Worm (Caenorhabditis elegans) whole organism, early embryonic: ENCODE results near the gene K05F1.9.
A peak's percentile ranks its signal among the peaks of the same experiment; 100 is the strongest.

Experiments used
- B0310.2 ChIP-seq: sonication (generic microtip); optimal IDR thresholded peaks from 2 replicates; lab custom pipeline; 2016; ENCODE audit warnings: mild to moderate bottlenecking, missing genetic modification characterization, missing compliant biosample characterization
- F13C5.2 ChIP-seq: sonication (generic microtip); optimal IDR thresholded peaks from 2 replicates; lab custom pipeline; 2017; ENCODE audit warnings: mild to moderate bottlenecking, missing genetic modification characterization, inconsistent platforms, missing compliant biosample characterization
- aly-1 ChIP-seq: sonication (generic microtip); optimal IDR thresholded peaks from 2 replicates; lab custom pipeline; 2016; ENCODE audit warnings: missing genetic modification characterization, missing compliant biosample characterization
- ama-1 ChIP-seq: fragments of 150-350 bp; optimal IDR thresholded peaks from 2 replicates; lab custom pipeline; 2014
- ceh-13 ChIP-seq: fragments of 200-800 bp; sonication (Bioruptor generic); optimal IDR thresholded peaks from 2 replicates; lab custom pipeline; 2018; ENCODE audit warnings: mild to moderate bottlenecking, missing genetic modification characterization, missing compliant biosample characterization
- ceh-36 ChIP-seq: sonication (generic microtip); optimal IDR thresholded peaks from 2 replicates; lab custom pipeline; 2016; ENCODE audit warnings: missing genetic modification characterization, inconsistent platforms, missing compliant biosample characterization
- ets-7 ChIP-seq: sonication (generic microtip); optimal IDR thresholded peaks from 2 replicates; lab custom pipeline; 2016; ENCODE audit warnings: missing genotype, missing genetic modification characterization, missing compliant biosample characterization
- flt-1 ChIP-seq: fragments of 200-800 bp; sonication (Bioruptor generic); IDR thresholded peaks from 2 replicates; pipeline ENCODE4 v1.3.6; 2022; ENCODE audit warnings: missing genetic modification characterization, missing compliant biosample characterization
- hmbx-1 ChIP-seq: sonication (generic microtip); optimal IDR thresholded peaks from 2 replicates; lab custom pipeline; 2016; ENCODE audit warnings: mild to moderate bottlenecking, missing genetic modification characterization, missing compliant biosample characterization
- hmg-4 ChIP-seq: fragments of 200-800 bp; sonication (Bioruptor generic); optimal IDR thresholded peaks from 2 replicates; lab custom pipeline; 2018; ENCODE audit warnings: mild to moderate bottlenecking, missing genetic modification characterization, missing compliant biosample characterization
- hnd-1 ChIP-seq: sonication (generic microtip); optimal IDR thresholded peaks from 2 replicates; lab custom pipeline; 2016; ENCODE audit warnings: missing genetic modification characterization, missing compliant biosample characterization
- pes-1 ChIP-seq: fragments of 200-800 bp; sonication (Bioruptor generic); IDR thresholded peaks from 2 replicates; pipeline ENCODE4 v1.3.6; 2022; ENCODE audit warnings: missing genetic modification reagents, missing genetic modification characterization, missing compliant biosample characterization
- scrt-1 ChIP-seq: fragments of 200-800 bp; sonication (Bioruptor generic); IDR thresholded peaks from 2 replicates; pipeline ENCODE4 v1.3.6; 2022; ENCODE audit warnings: missing genetic modification characterization, missing compliant biosample characterization
- sea-1 ChIP-seq: fragments of 200-800 bp; sonication (Bioruptor generic); conservative IDR thresholded peaks from 2 replicates; pipeline ENCODE4 v1.3.6; 2022; ENCODE audit warnings: missing genetic modification characterization, missing compliant biosample characterization
- tbx-11 ChIP-seq: fragments of 200-800 bp; sonication (Bioruptor generic); IDR thresholded peaks from 2 replicates; pipeline ENCODE4 v1.3.6; 2022; ENCODE audit warnings: missing genetic modification characterization, missing compliant biosample characterization
- tbx-37 ChIP-seq: fragments of 200-800 bp; sonication (Bioruptor generic); conservative IDR thresholded peaks from 2 replicates; pipeline ENCODE4 v1.3.6; 2022; ENCODE audit warnings: missing genetic modification reagents, missing genetic modification characterization, missing compliant biosample characterization
- tra-4 ChIP-seq: sonication (generic microtip); optimal IDR thresholded peaks from 2 replicates; lab custom pipeline; 2017; ENCODE audit warnings: missing genetic modification characterization, missing compliant biosample characterization

Gene K05F1.9

ce11 chrII:5839227-5839626 lies 38.3 kb upstream of the K05F1.9 start, which contains the start of gene ZK1248.19:
TSS of gene ZK1248.19 (minus strand) at chrII:5839414.
- TF ChIP-seq tra-4 (tag; lab: Kevin White, UChicago): no peak
- TF ChIP-seq B0310.2: no peak
- TF ChIP-seq flt-1 (GFP tag; lab: Robert Waterston, UW): no peak
- TF ChIP-seq tbx-37 (GFP tag; lab: Robert Waterston, UW): no peak
- TF ChIP-seq pes-1 (GFP tag; lab: Robert Waterston, UW): no peak
- TF ChIP-seq scrt-1 (GFP tag; lab: Robert Waterston, UW): no peak
- no peak for TF ChIP-seq hmbx-1 (tag; lab: Kevin White, UChicago)
- TF ChIP-seq hnd-1 (tag; lab: Kevin White, UChicago): no peak
- TF ChIP-seq tbx-11: no peak
- no peak for TF ChIP-seq hmg-4 (GFP tag; lab: Kevin White, UChicago)
- no peak for TF ChIP-seq aly-1 (tag; lab: Kevin White, UChicago)
- no peak for TF ChIP-seq ama-1 (lab: Kevin White, UChicago)
- TF ChIP-seq sea-1: no peak
- TF ChIP-seq ceh-36 (tag; lab: Kevin White, UChicago): no peak
- no peak for TF ChIP-seq F13C5.2 (tag; lab: Kevin White, UChicago)

- TF ChIP-seq ama-1 (lab: Kevin White, UChicago): no peak
- no peak for TF ChIP-seq sea-1
- no peak for TF ChIP-seq tbx-37 (GFP tag; lab: Robert Waterston, UW)
Observed at ce11 chrII:5838453-5838852, 37.5 kb upstream of the K05F1.9 start, which contains the start of gene ZK1248.15. TSS of gene ZK1248.15 (minus strand) at chrII:5838553.

- TF ChIP-seq tbx-37 (GFP tag; lab: Robert Waterston, UW) (0 out of 2 replicates have a peak, but pooled peaks have one; percentile 26), tra-4 (tag; lab: Kevin White, UChicago) (peak; percentile 14), B0310.2 (peak; percentile 21), F13C5.2 (tag; lab: Kevin White, UChicago) (peak; percentile 26), ets-7 (tag; lab: Kevin White, UChicago) (peak; percentile 48), hnd-1 (tag; lab: Kevin White, UChicago) (peak; percentile 40), ceh-13 (GFP tag; lab: Kevin White, UChicago) (peak; percentile 36), aly-1 (tag; lab: Kevin White, UChicago) (no peak), hmg-4 (GFP tag; lab: Kevin White, UChicago) (no peak)
Observed at ce11 chrII:5836153-5836719, 35.3 kb upstream of the K05F1.9 start, which contains the start of gene fzo-1. TSS of gene fzo-1 (minus strand) at chrII:5836203.

- TF ChIP-seq scrt-1 (GFP tag; lab: Robert Waterston, UW) (no peak), pes-1 (GFP tag; lab: Robert Waterston, UW) (no peak), tbx-11 (no peak), hmg-4 (GFP tag; lab: Kevin White, UChicago) (no peak), ceh-13 (GFP tag; lab: Kevin White, UChicago) (no peak), tbx-37 (GFP tag; lab: Robert Waterston, UW) (no peak), aly-1 (tag; lab: Kevin White, UChicago) (no peak), ama-1 (lab: Kevin White, UChicago) (no peak), sea-1 (no peak), tra-4 (tag; lab: Kevin White, UChicago) (no peak), B0310.2 (no peak), ets-7 (tag; lab: Kevin White, UChicago) (no peak), ceh-36 (tag; lab: Kevin White, UChicago) (no peak), F13C5.2 (tag; lab: Kevin White, UChicago) (no peak)
Observed at ce11 chrII:5835146-5835545, 34.2 kb upstream of the K05F1.9 start.

- TF ChIP-seq aly-1 (tag; lab: Kevin White, UChicago) (no peak), hmbx-1 (tag; lab: Kevin White, UChicago) (no peak), sea-1 (no peak), ets-7 (tag; lab: Kevin White, UChicago) (no peak), scrt-1 (GFP tag; lab: Robert Waterston, UW) (no peak), hmg-4 (GFP tag; lab: Kevin White, UChicago) (no peak), tra-4 (tag; lab: Kevin White, UChicago) (no peak), hnd-1 (tag; lab: Kevin White, UChicago) (no peak), F13C5.2 (tag; lab: Kevin White, UChicago) (no peak), ceh-13 (GFP tag; lab: Kevin White, UChicago) (no peak), flt-1 (GFP tag; lab: Robert Waterston, UW) (no peak), tbx-37 (GFP tag; lab: Robert Waterston, UW) (no peak), pes-1 (GFP tag; lab: Robert Waterston, UW) (no peak), ceh-36 (tag; lab: Kevin White, UChicago) (no peak), tbx-11 (no peak)
Observed at ce11 chrII:5833136-5833535, 32.2 kb upstream of the K05F1.9 start, which contains the start of gene gtap-1. TSS of gene gtap-1 (minus strand) at chrII:5833236.

- TF ChIP-seq B0310.2: no peak
- no peak for TF ChIP-seq ceh-36 (tag; lab: Kevin White, UChicago)
- TF ChIP-seq hmbx-1 (tag; lab: Kevin White, UChicago): no peak
- TF ChIP-seq hnd-1 (tag; lab: Kevin White, UChicago): no peak
- no peak for TF ChIP-seq pes-1 (GFP tag; lab: Robert Waterston, UW)
- TF ChIP-seq sea-1: no peak
- TF ChIP-seq scrt-1 (GFP tag; lab: Robert Waterston, UW): no peak
- TF ChIP-seq aly-1 (tag; lab: Kevin White, UChicago): no peak
- TF ChIP-seq ets-7 (tag; lab: Kevin White, UChicago): no peak
- TF ChIP-seq ama-1 (lab: Kevin White, UChicago): no peak
- TF ChIP-seq F13C5.2 (tag; lab: Kevin White, UChicago): no peak
Observed at ce11 chrII:5831373-5831772, 30.4 kb upstream of the K05F1.9 start.

- TF ChIP-seq tra-4 (tag; lab: Kevin White, UChicago) (no peak), scrt-1 (GFP tag; lab: Robert Waterston, UW) (no peak), tbx-11 (no peak), tbx-37 (GFP tag; lab: Robert Waterston, UW) (no peak), pes-1 (GFP tag; lab: Robert Waterston, UW) (no peak), F13C5.2 (tag; lab: Kevin White, UChicago) (no peak), hmg-4 (GFP tag; lab: Kevin White, UChicago) (no peak), ets-7 (tag; lab: Kevin White, UChicago) (no peak), sea-1 (no peak), ama-1 (lab: Kevin White, UChicago) (no peak), hmbx-1 (tag; lab: Kevin White, UChicago) (no peak), ceh-13 (GFP tag; lab: Kevin White, UChicago) (no peak), aly-1 (tag; lab: Kevin White, UChicago) (no peak), flt-1 (GFP tag; lab: Robert Waterston, UW) (no peak), ceh-36 (tag; lab: Kevin White, UChicago) (no peak), hnd-1 (tag; lab: Kevin White, UChicago) (no peak), B0310.2 (no peak)
Observed at ce11 chrII:5829940-5830424, 29.0 kb upstream of the K05F1.9 start, which contains the start of gene col-74. TSS of gene col-74 (plus strand) at chrII:5830374.
